Worm (Caenorhabditis elegans): ENCODE data around the gene K11D12.8.
A peak's percentile ranks its signal among the peaks of the same experiment; 100 is the strongest.
"Not testable (repeated sequence)": the region's sequence is repeated elsewhere in the genome, so short reads cannot be mapped to it uniquely, and the experiment has no call there.

Gene K11D12.8

DNA sequence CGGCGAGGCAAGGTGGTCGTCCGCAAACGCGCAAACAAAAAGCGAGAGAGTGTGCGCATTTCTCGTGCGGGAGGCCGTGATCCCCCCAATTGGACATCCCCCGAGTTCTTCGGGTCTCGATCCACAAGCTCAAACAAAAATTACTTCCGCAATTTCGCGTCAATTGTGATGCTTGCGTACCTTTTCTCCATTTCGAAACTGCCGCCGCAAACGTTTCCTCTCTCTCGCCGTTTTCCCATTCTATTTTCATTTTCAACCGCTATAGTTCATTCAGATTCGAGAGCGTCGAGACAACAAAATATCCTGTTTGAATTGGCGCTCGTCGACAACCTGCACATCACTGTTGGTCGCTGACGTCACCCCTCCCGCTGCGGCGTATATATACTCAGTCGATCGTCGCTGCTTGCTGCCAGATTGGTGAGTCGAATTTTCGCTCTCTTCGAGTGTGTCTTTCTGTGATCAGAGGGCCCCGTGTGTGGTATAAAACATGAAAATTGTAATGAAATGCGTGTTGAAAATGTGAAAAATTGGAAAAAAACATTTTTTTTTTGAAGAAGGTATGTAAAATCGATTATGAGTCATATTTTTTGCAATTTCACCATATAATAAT lies 8.6 kb upstream of the K11D12.8 start, which contains the start of the genes pqn-51 and K11D12.14 (continued):
- TF ChIP-seq hmg-1.2 (GFP tag; IDR thresholded peaks at IDR 0.05) (peak; percentile 81), hrde-1 (tag; optimal IDR thresholded peaks at IDR 0.05; ENCODE audit: borderline replicate concordance) (no peak), unc-62 (GFP tag; optimal IDR thresholded peaks at IDR 0.05) (peak; percentile 30), ZK185.1 (tag; optimal IDR thresholded peaks at IDR 0.05; ENCODE audit: poor library complexity, severe bottlenecking) (peak; percentile 81), lin-26 (GFP tag; IDR thresholded peaks at IDR 0.05) (peak; percentile 81), ztf-3 (GFP tag; optimal IDR thresholded peaks at IDR 0.05) (peak; percentile 15)

DNA sequence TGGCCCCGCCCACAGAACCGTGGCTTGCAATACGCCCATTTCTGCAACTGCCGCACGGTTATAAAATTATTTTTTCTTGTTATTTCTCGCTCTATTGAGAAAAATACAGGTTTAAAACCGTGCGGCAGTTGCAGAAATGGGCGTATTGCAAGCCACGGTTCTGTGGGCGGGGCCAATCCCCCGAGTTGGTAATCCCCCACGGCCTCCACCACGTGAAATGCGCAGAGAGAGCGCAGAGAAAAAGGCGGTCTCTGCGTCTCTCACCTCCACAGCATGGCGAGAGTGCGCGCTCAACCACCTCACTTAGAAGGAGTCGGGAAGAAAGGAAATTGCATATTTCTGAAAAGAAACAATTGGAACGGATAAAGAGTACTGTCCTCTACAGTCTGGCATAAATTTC lies 6.4 kb upstream of the K11D12.8 start:
- TF ChIP-seq pbrm-1 (GFP tag; IDR thresholded peaks at IDR 0.05) = peak; percentile 95
- peak; percentile 79 for TF ChIP-seq ceh-91 (GFP tag; IDR thresholded peaks at IDR 0.05)
- peak; percentile 81; the same call in 1 of the 2 replicates for TF ChIP-seq hmg-20 (GFP tag; IDR thresholded peaks at IDR 0.05)
- peak; percentile 86 for TF ChIP-seq ekl-4 (GFP tag; IDR thresholded peaks at IDR 0.05)
- 0 out of 2 replicates have a peak, but pooled peaks have one; percentile 51 for TF ChIP-seq ztf-25 (GFP tag; IDR thresholded peaks at IDR 0.05)
- TF ChIP-seq egl-44 (GFP tag; IDR thresholded peaks at IDR 0.05) = peak; percentile 51; the same call in 1 of the 2 replicates
- TF ChIP-seq madf-6 (GFP tag; IDR thresholded peaks at IDR 0.05) = peak; percentile 75
- peak; percentile 41; the same call in 1 of the 2 replicates for TF ChIP-seq lir-1 (GFP tag; conservative IDR thresholded peaks at IDR 0.05)
- TF ChIP-seq cebp-1 (GFP tag; IDR thresholded peaks at IDR 0.05) = peak; percentile 66; the same call in 1 of the 2 replicates
- not testable (repeated sequence) for TF ChIP-seq cebp-1 (tag; optimal IDR thresholded peaks at IDR 0.05)
- peak; percentile 70 for TF ChIP-seq F33H1.4 (GFP tag; IDR thresholded peaks at IDR 0.05)
- TF ChIP-seq madf-8 (GFP tag; conservative IDR thresholded peaks at IDR 0.05) = peak; percentile 60
- TF ChIP-seq bed-2 (GFP tag; IDR thresholded peaks at IDR 0.05) = peak; percentile 71; the same call in 1 of the 2 replicates
- peak; percentile 91 for TF ChIP-seq C06A6.2 (GFP tag; conservative IDR thresholded peaks at IDR 0.05)
- TF ChIP-seq aptf-2 (GFP tag; conservative IDR thresholded peaks at IDR 0.05) = peak; percentile 76
- TF ChIP-seq C17E4.6 (GFP tag; IDR thresholded peaks at IDR 0.05) = peak; percentile 64
- peak; percentile 86 for TF ChIP-seq rcor-1 (GFP tag; IDR thresholded peaks at IDR 0.05)
- TF ChIP-seq Y67H2A.10 (GFP tag; conservative IDR thresholded peaks at IDR 0.05) = 0 out of 2 replicates have a peak, but pooled peaks have one; percentile 38
- peak; percentile 87 for TF ChIP-seq egrh-3 (GFP tag; IDR thresholded peaks at IDR 0.05)
- peak; percentile 93 for TF ChIP-seq nfyb-1 (GFP tag; IDR thresholded peaks at IDR 0.05)
- peak; percentile 83 for TF ChIP-seq ztf-28 (GFP tag; IDR thresholded peaks at IDR 0.05)
- TF ChIP-seq egl-18 (GFP tag; IDR thresholded peaks at IDR 0.05) = peak; percentile 83
- TF ChIP-seq K11D2.4 (GFP tag; IDR thresholded peaks at IDR 0.05) = peak; percentile 92
- TF ChIP-seq hsf-1 (GFP tag; IDR thresholded peaks at IDR 0.05) = peak; percentile 25; the same call in 1 of the 2 replicates
- 0 out of 2 replicates have a peak, but pooled peaks have one; percentile 66 for TF ChIP-seq cebp-2 (GFP tag; IDR thresholded peaks at IDR 0.05)
- TF ChIP-seq hmg-1.2 (GFP tag; IDR thresholded peaks at IDR 0.05) = peak; percentile 96
- TF ChIP-seq ztf-18 (tag; optimal IDR thresholded peaks at IDR 0.05) = peak; percentile 78
- 0 out of 2 replicates have a peak, but pooled peaks have one; percentile 27 for TF ChIP-seq ceh-58 (GFP tag; IDR thresholded peaks at IDR 0.05)
- TF ChIP-seq mcd-1 (GFP tag; IDR thresholded peaks at IDR 0.05) = peak; percentile 95
- peak; percentile 78 for TF ChIP-seq D2030.7 (GFP tag; IDR thresholded peaks at IDR 0.05)
- peak; percentile 95 for TF ChIP-seq dox-1 (GFP tag; IDR thresholded peaks at IDR 0.05)
- peak; percentile 68 for TF ChIP-seq attf-3 (GFP tag; conservative IDR thresholded peaks at IDR 0.05)
- peak; percentile 82; the same call in 1 of the 2 replicates for TF ChIP-seq sea-2 (GFP tag; IDR thresholded peaks at IDR 0.05)
- peak; percentile 77 for TF ChIP-seq Y53G8AR.9 (GFP tag; conservative IDR thresholded peaks at IDR 0.05)
- TF ChIP-seq attf-6 (GFP tag; IDR thresholded peaks at IDR 0.05) = peak; percentile 15; the same call in 1 of the 2 replicates
- TF ChIP-seq let-526 (GFP tag; IDR thresholded peaks at IDR 0.05) = peak; percentile 82
- peak; percentile 66; the same call in 1 of the 2 replicates for TF ChIP-seq lin-26 (GFP tag; IDR thresholded peaks at IDR 0.05)
- peak; percentile 93 for TF ChIP-seq ceh-100 (GFP tag; IDR thresholded peaks at IDR 0.05)

Data from whole organism, young adult.